Worm (Caenorhabditis elegans) whole organism, L1 larva: Measurements from ENCODE around the gene rab-7.

Experiments used
- sup-37 ChIP-seq: fragments of 200-800 bp; sonication (Bioruptor generic); optimal IDR thresholded peaks from 2 replicates; lab custom pipeline; 2018; ENCODE audit warnings: mild to moderate bottlenecking, missing genetic modification characterization, missing compliant biosample characterization
- zag-1 ChIP-seq: fragments of 150-350 bp; optimal IDR thresholded peaks from 2 replicates; lab custom pipeline; 2014; ENCODE audit warnings: missing biosample characterization, missing genetic modification characterization

ce11 chrII:11973632-11974031 lies 6.9 kb upstream of the rab-7 start, which contains the start of gene acbp-6:
- no peak for TF ChIP-seq sup-37 (GFP tag; lab: Kevin White, UChicago)
- no peak for TF ChIP-seq zag-1 (tag; lab: Kevin White, UChicago)
